Worm (Caenorhabditis elegans) whole organism, L4 larva: ENCODE data around the gene C09B9.4.

Experiments used
- ZK546.5 ChIP-seq, 2 experiments: sonication (generic microtip); optimal IDR thresholded peaks; 2 replicates each; lab custom pipeline; 2017; ENCODE audit warnings: missing biosample characterization in 2 of 2, missing genetic modification characterization in 2 of 2
- dpl-1 ChIP-seq: fragments of 150-350 bp; optimal IDR thresholded peaks from 2 replicates; lab custom pipeline; 2014; ENCODE audit warnings: missing biosample characterization, missing genetic modification reagents, missing genetic modification characterization
- fos-1 ChIP-seq: fragments of 150-350 bp; optimal IDR thresholded peaks from 2 replicates; lab custom pipeline; 2014; ENCODE audit warnings: missing biosample characterization, missing genetic modification characterization
- jun-1 ChIP-seq: fragments of 150-350 bp; optimal IDR thresholded peaks from 2 replicates; lab custom pipeline; 2014; ENCODE audit warnings: missing biosample characterization, missing genetic modification reagents, missing genetic modification characterization
- lim-7 ChIP-seq: fragments of 200-800 bp; sonication (Bioruptor generic); IDR thresholded peaks from 2 replicates; pipeline ENCODE4 v1.3.6; 2022; ENCODE audit warnings: missing genetic modification characterization, missing compliant biosample characterization
- lin-1 ChIP-seq: fragments of 200-800 bp; sonication (Bioruptor generic); IDR thresholded peaks from 2 replicates; pipeline ENCODE4 v1.3.6; 2022; ENCODE audit warnings: missing genetic modification reagents, missing genetic modification characterization, missing compliant biosample characterization
- madf-5 ChIP-seq, 2 experiments: fragments of 200-800 bp; sonication (Bioruptor generic); IDR thresholded peaks; 2 replicates each; pipeline ENCODE4 v1.3.6; 2022; ENCODE audit warnings: missing compliant biosample characterization in 2 of 2, missing genetic modification characterization in 2 of 2
- nhr-11 ChIP-seq: fragments of 150-350 bp; optimal IDR thresholded peaks from 2 replicates; lab custom pipeline; 2014; ENCODE audit warnings: missing biosample characterization, missing genetic modification characterization
- rbr-2 ChIP-seq: sonication (generic microtip); optimal IDR thresholded peaks from 2 replicates; lab custom pipeline; 2016; ENCODE audit warnings: missing genotype, missing genetic modification characterization, missing compliant biosample characterization
- snpc-4 ChIP-seq: fragments of 150-350 bp; optimal IDR thresholded peaks from 2 replicates; lab custom pipeline; 2014; ENCODE audit warnings: missing biosample characterization, missing genetic modification characterization
- tra-1 ChIP-seq: fragments of 200-800 bp; sonication (Bioruptor generic); IDR thresholded peaks from 2 replicates; pipeline ENCODE4 v1.3.6; 2022; ENCODE audit warnings: missing genetic modification reagents, missing genetic modification characterization, missing compliant biosample characterization
- unc-62 ChIP-seq, 3 experiments: fragments of 150-350 bp in 1 of 3; sonication (generic microtip); optimal IDR thresholded peaks in 2 of 3; peaks in 1 of 3; 1 replicate in 1 of 3; 2 replicates in 2 of 3; lab custom pipeline; 2014 to 2017; ENCODE audit warnings: missing biosample characterization in 3 of 3, missing genetic modification characterization in 3 of 3, missing genetic modification reagents in 3 of 3, missing genotype in 1 of 3

- no peak for TF ChIP-seq rbr-2 (tag; lab: Kevin White, UChicago)
- TF ChIP-seq tra-1, result no peak
- TF ChIP-seq unc-62 (GFP tag; optimal IDR thresholded peaks at IDR 0.05 in 1 of 2; lab: Kevin White, UChicago), result peak in 1 of 2 experiments; percentile 16
- TF ChIP-seq unc-62 (tag; optimal IDR thresholded peaks at IDR 0.05; lab: Kevin White, UChicago), result no peak
- no peak for TF ChIP-seq nhr-11 (tag; lab: Kevin White, UChicago)
- TF ChIP-seq madf-5 (GFP tag; IDR thresholded peaks at IDR 0.05; lab: Robert Waterston, UW), result no peak
- TF ChIP-seq snpc-4 (tag; lab: Kevin White, UChicago), result no peak
- no peak for TF ChIP-seq fos-1
- TF ChIP-seq dpl-1, result no peak
- no peak for TF ChIP-seq jun-1 (tag; lab: Kevin White, UChicago)
- no peak for TF ChIP-seq ZK546.5 (tag; optimal IDR thresholded peaks at IDR 0.05; lab: Kevin White, UChicago)
- TF ChIP-seq lim-7 (GFP tag; lab: Robert Waterston, UW), result no peak
- TF ChIP-seq lin-1 (GFP tag; lab: Robert Waterston, UW), result no peak
Observed at ce11 chrIV:5073836-5074235, 40.7 kb upstream of the C09B9.4 start.
